Worm (Caenorhabditis elegans) whole organism, mixed stage, embryonic: ENCODE measurements around the gene F53F4.18.

Experiments
- M03D4.4 ChIP-seq: sonication (generic microtip); optimal IDR thresholded peaks from 2 replicates; lab custom pipeline; 2017; ENCODE audit warnings: mild to moderate bottlenecking, missing genetic modification characterization, missing compliant biosample characterization
- bed-3 ChIP-seq: fragments of 200-800 bp; sonication (Bioruptor generic); optimal IDR thresholded peaks from 3 replicates; lab custom pipeline; 2018; ENCODE audit warnings: mild to moderate bottlenecking, missing genetic modification characterization, moderate library complexity, missing compliant biosample characterization
- blmp-1 ChIP-seq: fragments of 150-350 bp; optimal IDR thresholded peaks from 2 replicates; lab custom pipeline; 2014; ENCODE audit warnings: missing biosample characterization, missing genetic modification characterization
- ceh-39 ChIP-seq: fragments of 150-350 bp; optimal IDR thresholded peaks from 2 replicates; lab custom pipeline; 2014; ENCODE audit warnings: missing biosample characterization, missing genetic modification characterization
- ceh-43 ChIP-seq: fragments of 200-800 bp; sonication (Bioruptor generic); optimal IDR thresholded peaks from 2 replicates; lab custom pipeline; 2018; ENCODE audit warnings: mild to moderate bottlenecking, missing genetic modification characterization, moderate library complexity, missing compliant biosample characterization
- ceh-83 ChIP-seq: fragments of 200-800 bp; sonication (Bioruptor generic); optimal IDR thresholded peaks from 2 replicates; lab custom pipeline; 2018; ENCODE audit warnings: mild to moderate bottlenecking, missing genetic modification characterization, missing compliant biosample characterization
- ces-1 ChIP-seq: fragments of 150-350 bp; optimal IDR thresholded peaks from 2 replicates; lab custom pipeline; 2014; ENCODE audit warnings: missing biosample characterization, missing genetic modification reagents, missing genetic modification characterization
- cnd-1 ChIP-seq: fragments of 200-800 bp; sonication (Bioruptor generic); optimal IDR thresholded peaks from 2 replicates; lab custom pipeline; 2018; ENCODE audit warnings: mild to moderate bottlenecking, missing genetic modification characterization, missing compliant biosample characterization
- drap-1 ChIP-seq: fragments of 200-800 bp; sonication (Bioruptor generic); optimal IDR thresholded peaks from 3 replicates; lab custom pipeline; 2018; ENCODE audit warnings: mild to moderate bottlenecking, missing genetic modification characterization, missing compliant biosample characterization
- elt-3 ChIP-seq: fragments of 150-350 bp; optimal IDR thresholded peaks from 2 replicates; lab custom pipeline; 2014; ENCODE audit warnings: missing biosample characterization, missing genetic modification characterization
- flh-1 ChIP-seq: fragments of 200-800 bp; sonication (Bioruptor generic); optimal IDR thresholded peaks from 2 replicates; lab custom pipeline; 2018; ENCODE audit warnings: mild to moderate bottlenecking, missing genetic modification characterization, moderate library complexity, missing compliant biosample characterization
- ham-2 ChIP-seq: fragments of 200-800 bp; sonication (Bioruptor generic); optimal IDR thresholded peaks from 2 replicates; lab custom pipeline; 2018; ENCODE audit warnings: mild to moderate bottlenecking, missing genetic modification characterization, missing compliant biosample characterization
- hlh-1 ChIP-seq: fragments of 150-350 bp; optimal IDR thresholded peaks from 2 replicates; lab custom pipeline; 2014; ENCODE audit warnings: missing biosample characterization, missing genetic modification reagents, missing genetic modification characterization
- lin-13 ChIP-seq: fragments of 150-350 bp; optimal IDR thresholded peaks from 2 replicates; lab custom pipeline; 2014; ENCODE audit warnings: missing biosample characterization, missing genetic modification characterization
- lin-32 ChIP-seq: fragments of 200-800 bp; sonication (Bioruptor generic); optimal IDR thresholded peaks from 2 replicates; lab custom pipeline; 2018; ENCODE audit warnings: mild to moderate bottlenecking, missing genetic modification characterization, missing compliant biosample characterization
- lsy-2 ChIP-seq: fragments of 150-350 bp; optimal IDR thresholded peaks from 2 replicates; lab custom pipeline; 2014; ENCODE audit warnings: missing biosample characterization, missing genetic modification characterization
- mls-2 ChIP-seq: sonication (generic microtip); optimal IDR thresholded peaks from 2 replicates; lab custom pipeline; 2016; ENCODE audit warnings: mild to moderate bottlenecking, missing genetic modification characterization, moderate library complexity, missing compliant biosample characterization
- nhr-12 ChIP-seq: fragments of 150-350 bp; optimal IDR thresholded peaks from 2 replicates; lab custom pipeline; 2014; ENCODE audit warnings: missing biosample characterization, missing genetic modification characterization
- nhr-237 ChIP-seq: fragments of 150-350 bp; optimal IDR thresholded peaks from 2 replicates; lab custom pipeline; 2014; ENCODE audit warnings: missing biosample characterization, missing genetic modification characterization
- nhr-28 ChIP-seq: fragments of 150-350 bp; optimal IDR thresholded peaks from 2 replicates; lab custom pipeline; 2014; ENCODE audit warnings: missing biosample characterization, missing genetic modification characterization
- nhr-76 ChIP-seq: sonication (generic microtip); optimal IDR thresholded peaks from 2 replicates; lab custom pipeline; 2017; ENCODE audit warnings: missing biosample characterization, missing genetic modification characterization
- pha-4 ChIP-seq: fragments of 150-350 bp; optimal IDR thresholded peaks from 2 replicates; lab custom pipeline; 2018; ENCODE audit warnings: missing biosample characterization, missing genetic modification reagents, missing genetic modification characterization
- sem-2 ChIP-seq: fragments of 200-800 bp; sonication (Bioruptor generic); optimal IDR thresholded peaks from 2 replicates; lab custom pipeline; 2018; ENCODE audit warnings: mild to moderate bottlenecking, missing genetic modification characterization, missing compliant biosample characterization
- snpc-4 ChIP-seq: fragments of 150-350 bp; optimal IDR thresholded peaks from 2 replicates; lab custom pipeline; 2014; ENCODE audit warnings: missing biosample characterization, missing genetic modification characterization
- unc-120 ChIP-seq: sonication (generic microtip); optimal IDR thresholded peaks from 2 replicates; lab custom pipeline; 2017; ENCODE audit warnings: missing genetic modification characterization, missing compliant biosample characterization; ENCODE audit not compliant: poor library complexity, severe bottlenecking
- zip-8 ChIP-seq: fragments of 150-350 bp; optimal IDR thresholded peaks from 2 replicates; lab custom pipeline; 2014; ENCODE audit warnings: missing biosample characterization, missing genetic modification characterization
- ztf-11 ChIP-seq: fragments of 150-350 bp; optimal IDR thresholded peaks from 2 replicates; lab custom pipeline; 2014; ENCODE audit warnings: missing biosample characterization, missing genetic modification characterization

The F53F4.18 gene

DNA sequence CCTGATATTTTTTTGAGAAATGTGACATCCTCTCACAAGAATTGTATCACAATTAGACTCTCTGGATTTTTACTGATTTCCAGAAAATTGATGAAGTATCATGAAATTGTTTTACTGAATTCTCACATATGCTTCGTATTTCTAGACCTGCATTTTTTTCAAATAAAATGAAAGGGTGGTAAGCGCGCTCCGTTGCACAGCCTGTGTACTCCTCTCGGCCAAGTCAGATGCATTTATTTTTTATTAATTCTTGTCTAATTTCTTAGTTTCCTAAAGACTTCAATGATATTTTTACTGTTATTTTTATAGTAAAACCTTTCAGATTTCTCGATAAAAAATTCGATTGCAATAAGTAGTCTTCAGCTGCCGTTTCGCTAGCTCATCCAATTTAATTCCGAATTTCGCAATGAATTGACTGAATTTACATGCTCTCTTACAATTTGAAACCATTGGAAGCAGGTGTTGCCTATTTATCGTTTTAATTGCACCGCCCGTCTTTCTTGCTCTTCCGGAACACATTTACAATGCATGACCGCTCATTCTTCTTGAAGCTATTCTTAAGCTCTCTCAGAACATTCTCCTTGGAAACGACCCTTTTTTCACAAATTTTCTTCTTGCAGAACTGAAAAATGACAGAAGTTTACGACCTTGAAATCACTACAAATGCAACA is 1.7 kb downstream of the F53F4.18 start, which contains the start of gene tbcb-1:
tbcb-1 (plus strand) TSS at position 621 of the 671 bp plus-strand sequence.
- no peak for TF ChIP-seq ceh-43 (GFP tag; lab: Kevin White, UChicago)
- TF ChIP-seq M03D4.4 (tag; lab: Kevin White, UChicago): no peak
- TF ChIP-seq blmp-1 (tag; lab: Kevin White, UChicago): no peak
- TF ChIP-seq cnd-1: no peak
- TF ChIP-seq bed-3: no peak
- no peak for TF ChIP-seq ham-2 (GFP tag; lab: Kevin White, UChicago)
- TF ChIP-seq ceh-39 (tag; lab: Kevin White, UChicago): no peak
- TF ChIP-seq lin-32 (GFP tag; lab: Kevin White, UChicago): no peak
- TF ChIP-seq ceh-83 (GFP tag; lab: Kevin White, UChicago): no peak
- TF ChIP-seq elt-3 (tag; lab: Kevin White, UChicago): no peak
- no peak for TF ChIP-seq drap-1 (GFP tag; lab: Kevin White, UChicago)
- no peak for TF ChIP-seq lin-13 (tag; lab: Kevin White, UChicago)
- no peak for TF ChIP-seq nhr-28 (tag; lab: Kevin White, UChicago)
- TF ChIP-seq pha-4: no peak
- no peak for TF ChIP-seq snpc-4 (tag; lab: Kevin White, UChicago)
- TF ChIP-seq nhr-76 (tag; lab: Kevin White, UChicago): no peak
- TF ChIP-seq lsy-2: no peak

DNA sequence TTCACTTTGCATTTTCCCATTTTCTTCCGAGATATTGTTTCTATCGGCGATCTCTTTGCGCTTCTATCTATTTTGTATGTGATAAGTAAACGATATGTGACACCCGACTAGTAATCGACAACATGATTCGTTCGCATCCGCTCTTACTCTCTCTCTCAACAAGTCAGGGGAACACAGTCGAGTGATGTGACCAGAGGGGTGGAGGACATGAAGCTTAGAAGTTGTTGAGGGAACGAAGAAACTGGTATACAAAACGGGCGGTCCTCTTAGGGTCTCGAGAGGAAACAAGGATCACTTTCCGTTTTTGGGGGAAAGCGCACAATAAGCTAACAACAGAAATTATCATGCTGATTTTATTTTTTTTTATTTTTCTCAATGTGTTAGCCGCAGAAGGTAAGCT is 3.2 kb downstream of the F53F4.18 start, which contains the start of gene F53F4.4:
F53F4.4 (plus strand) TSS at position 301 of the 400 bp plus-strand sequence.
- TF ChIP-seq blmp-1 (tag; lab: Kevin White, UChicago): no peak

DNA sequence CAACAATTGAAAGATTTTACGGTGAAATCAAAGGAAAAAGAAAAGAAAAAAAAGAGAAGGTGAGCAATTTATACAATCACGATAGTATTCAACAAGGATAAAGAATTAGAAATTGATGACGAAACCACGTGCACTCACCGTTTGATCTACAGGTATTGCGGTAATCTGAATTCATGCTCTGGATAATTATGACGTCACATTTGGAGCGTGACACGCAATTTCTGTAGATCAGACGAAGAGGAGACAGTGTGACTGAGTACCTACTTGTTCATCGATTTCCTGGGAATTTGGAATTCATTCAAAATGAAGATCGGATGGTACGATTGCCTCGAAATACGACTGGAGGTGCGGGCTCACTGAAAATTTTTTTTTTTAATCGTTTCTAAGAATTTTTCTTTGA is 8.4 kb downstream of the F53F4.18 start:
- TF ChIP-seq zip-8 (tag; lab: Kevin White, UChicago) (peak; percentile 91), pha-4 (no peak)
- TF ChIP-seq, all 35 proteins: peak for 1

DNA sequence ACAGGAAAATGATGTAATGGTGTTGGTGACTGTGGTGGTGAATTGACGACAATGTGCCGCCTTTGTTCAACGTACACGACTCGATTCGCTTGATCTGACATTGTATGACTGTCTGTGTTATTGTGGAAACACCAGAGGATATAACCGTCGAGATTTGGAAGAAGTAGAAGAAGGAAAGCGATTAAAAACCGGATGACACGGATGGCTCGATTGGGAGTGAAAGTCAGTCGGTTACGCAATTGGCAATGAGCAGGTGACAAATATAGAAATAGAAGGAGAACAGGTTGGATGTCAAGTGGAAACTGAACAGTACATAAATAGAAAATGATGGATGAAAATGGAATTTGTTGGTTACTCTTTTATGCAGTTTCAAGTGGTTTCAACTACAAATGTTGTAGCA is 11.0 kb downstream of the F53F4.18 start, which contains the start of gene rdy-2:
rdy-2 (minus strand) TSS at position 101 of the 400 bp plus-strand sequence.
- no peak for TF ChIP-seq M03D4.4 (tag; lab: Kevin White, UChicago)

DNA sequence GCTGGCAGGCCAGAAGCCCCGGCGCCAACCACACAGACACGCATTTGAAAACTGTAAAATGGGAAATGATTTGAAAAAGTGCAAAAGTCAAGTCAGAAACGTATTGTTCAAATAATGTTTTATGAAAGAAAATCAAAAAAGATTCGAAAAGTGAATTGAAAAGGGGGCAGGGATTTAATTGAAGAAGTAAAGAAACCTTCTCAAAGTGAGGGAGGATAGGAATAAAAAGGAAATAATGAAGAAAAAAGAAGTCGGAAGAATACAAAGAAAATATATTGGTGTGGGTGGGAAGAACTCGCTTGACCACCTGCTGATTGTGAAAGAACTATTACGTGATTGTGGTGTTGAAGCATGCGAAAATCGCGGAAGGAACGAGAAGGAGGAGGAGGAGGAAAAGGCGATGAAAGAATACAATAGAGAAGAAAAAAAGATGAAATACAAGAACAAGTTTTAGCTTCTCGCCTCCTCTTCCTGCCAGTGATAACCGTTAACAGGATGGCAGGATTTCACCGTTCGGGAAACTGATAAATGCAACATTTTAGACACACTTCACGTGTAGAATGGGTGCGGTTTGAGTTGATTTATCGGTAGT is 16.8 kb downstream of the F53F4.18 start, which contains the start of gene fmo-4:
fmo-4 (minus strand) TSS at position 51 of the 592 bp plus-strand sequence.
- TF ChIP-seq mls-2 (no peak), elt-3 (tag; lab: Kevin White, UChicago) (no peak), cnd-1 (no peak), sem-2 (no peak), nhr-12 (tag; lab: Kevin White, UChicago) (no peak), ceh-43 (GFP tag; lab: Kevin White, UChicago) (no peak), hlh-1 (no peak)
- TF ChIP-seq, all 35 proteins: peak for 0

DNA sequence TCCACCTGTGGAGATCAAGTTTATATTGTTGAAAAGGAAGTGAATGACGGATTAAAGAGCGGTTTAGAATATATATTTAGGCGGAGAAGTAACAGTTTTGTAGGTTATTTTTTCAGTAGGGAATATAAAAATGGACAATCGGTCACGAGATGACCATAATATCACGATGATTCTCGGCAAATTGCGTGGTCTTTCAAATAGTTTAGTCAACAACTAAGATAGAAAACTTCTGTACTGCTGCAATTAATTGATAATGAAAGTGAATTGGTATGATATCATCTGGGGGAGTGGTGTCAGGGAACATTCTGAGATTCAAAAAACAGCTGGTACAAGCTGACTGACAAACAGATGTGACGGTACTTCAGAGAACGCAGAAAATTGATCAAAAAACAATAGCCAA is 18.6 kb downstream of the F53F4.18 start:
- TF ChIP-seq ztf-11 (tag; lab: Kevin White, UChicago) (no peak), ces-1 (no peak), ceh-83 (GFP tag; lab: Kevin White, UChicago) (no peak), unc-120 (tag; lab: Kevin White, UChicago) (no peak), M03D4.4 (tag; lab: Kevin White, UChicago) (no peak), nhr-76 (tag; lab: Kevin White, UChicago) (no peak), hlh-1 (no peak), nhr-237 (tag; lab: Kevin White, UChicago) (no peak), bed-3 (no peak), sem-2 (no peak)

DNA sequence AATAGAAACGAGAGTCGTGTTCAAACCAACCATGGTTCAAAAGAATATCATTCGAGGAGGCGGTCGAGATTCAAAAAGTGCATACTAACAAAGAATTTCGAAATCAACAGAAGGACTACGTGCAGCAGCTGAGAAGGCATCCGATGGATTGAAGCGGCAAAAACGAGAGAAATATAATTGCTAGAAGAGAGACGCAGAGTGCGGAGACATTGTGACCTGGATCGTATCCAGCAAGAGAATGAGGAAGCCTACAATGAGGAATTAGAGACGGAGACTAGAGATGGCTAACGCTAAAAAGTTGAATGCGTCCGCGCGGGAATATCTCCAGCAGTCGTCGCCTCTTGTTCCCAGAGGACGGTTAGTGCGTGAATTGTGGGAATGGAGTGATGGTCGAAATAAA is 19.9 kb downstream of the F53F4.18 start:
- TF ChIP-seq ham-2 (GFP tag; lab: Kevin White, UChicago) (peak; percentile 93), flh-1 (no peak)
